Fruit fly (Drosophila melanogaster) whole organism, embryonic: ENCODE measurements around the gene Unr.
A peak's percentile ranks its signal among the peaks of the same experiment; 100 is the strongest.

ENCODE experiments used
- Abd-B ChIP-seq: fragments of 200-800 bp; sonication (Bioruptor generic); optimal IDR thresholded peaks from 2 replicates; lab custom pipeline; 2018; ENCODE audit warnings: missing biosample characterization, mild to moderate bottlenecking, missing genetic modification characterization, moderate library complexity
- B-H2 ChIP-seq: fragments of 200-800 bp; sonication (Bioruptor generic); optimal IDR thresholded peaks from 2 replicates; lab custom pipeline; 2018; ENCODE audit warnings: missing biosample characterization, mild to moderate bottlenecking, missing genetic modification characterization
- BtbVII ChIP-seq: fragments of 200-800 bp; sonication (Bioruptor generic); optimal IDR thresholded peaks from 3 replicates; lab custom pipeline; 2017; ENCODE audit warnings: missing biosample characterization, mild to moderate bottlenecking, missing genetic modification characterization
- CG10543 ChIP-seq: fragments of 200-800 bp; sonication (Bioruptor generic); optimal IDR thresholded peaks from 3 replicates; lab custom pipeline; 2017; ENCODE audit warnings: missing biosample characterization, mild to moderate bottlenecking, missing genetic modification characterization, moderate library complexity
- CG14667 ChIP-seq: fragments of 200-800 bp; sonication (Bioruptor generic); IDR thresholded peaks from 2 replicates; pipeline ENCODE4 v1.3.6; 2022; ENCODE audit warnings: missing biosample characterization, missing genetic modification characterization
- CG14860 ChIP-seq: fragments of 200-800 bp; sonication (Bioruptor generic); IDR thresholded peaks from 3 replicates; pipeline ENCODE4 v1.3.6; 2022; ENCODE audit warnings: missing biosample characterization, missing genetic modification characterization; ENCODE audit not compliant: partially characterized antibody
- CG1603 ChIP-seq: fragments of 200-800 bp; sonication (Bioruptor generic); optimal IDR thresholded peaks from 2 replicates; lab custom pipeline; 2019; ENCODE audit warnings: missing biosample characterization, mild to moderate bottlenecking, missing genetic modification characterization, moderate library complexity
- CG16779 ChIP-seq: fragments of 200-800 bp; sonication (Bioruptor generic); IDR thresholded peaks from 2 replicates; pipeline ENCODE4 v1.3.6; 2022; ENCODE audit warnings: missing biosample characterization, missing genetic modification characterization
- CG16815 ChIP-seq: fragments of 200-800 bp; sonication (Bioruptor generic); optimal IDR thresholded peaks from 3 replicates; lab custom pipeline; 2017; ENCODE audit warnings: missing biosample characterization, mild to moderate bottlenecking, missing genetic modification characterization
- CG17186 ChIP-seq: fragments of 200-800 bp; sonication (Bioruptor generic); optimal IDR thresholded peaks from 3 replicates; lab custom pipeline; 2017; ENCODE audit warnings: missing biosample characterization, missing genetic modification reagents, missing genetic modification characterization
- CG17361 ChIP-seq: fragments of 200-800 bp; sonication (Bioruptor generic); IDR thresholded peaks from 3 replicates; pipeline ENCODE4 v1.3.6; 2022; ENCODE audit warnings: missing biosample characterization, missing genetic modification characterization
- CG17385 ChIP-seq: fragments of 200-800 bp; sonication (Bioruptor generic); optimal IDR thresholded peaks from 3 replicates; lab custom pipeline; 2018; ENCODE audit warnings: missing biosample characterization, mild to moderate bottlenecking, missing genetic modification characterization
- CG17829 ChIP-seq: fragments of 200-800 bp; optimal IDR thresholded peaks from 2 replicates; lab custom pipeline; 2019; ENCODE audit warnings: missing biosample characterization, mild to moderate bottlenecking, missing genetic modification characterization, moderate library complexity
- CG2202 ChIP-seq: fragments of 200-800 bp; sonication (Bioruptor generic); optimal IDR thresholded peaks from 2 replicates; lab custom pipeline; 2018; ENCODE audit warnings: missing biosample characterization, mild to moderate bottlenecking, missing genetic modification characterization
- CG32772 ChIP-seq: fragments of 200-800 bp; sonication (Bioruptor generic); IDR thresholded peaks from 2 replicates; pipeline ENCODE4 v1.3.6; 2022; ENCODE audit warnings: missing biosample characterization, missing genetic modification characterization
- CG3407 ChIP-seq: fragments of 200-800 bp; sonication (Bioruptor generic); optimal IDR thresholded peaks from 2 replicates; lab custom pipeline; 2018; ENCODE audit warnings: missing biosample characterization, mild to moderate bottlenecking, missing genetic modification characterization
- CG3726 ChIP-seq: fragments of 200-800 bp; sonication (Bioruptor generic); IDR thresholded peaks from 3 replicates; pipeline ENCODE4, ENCODE4 v1.3.6; 2022; ENCODE audit warnings: missing biosample characterization, missing genetic modification characterization
- CG4282 ChIP-seq: fragments of 200-800 bp; sonication (Bioruptor generic); optimal IDR thresholded peaks from 2 replicates; lab custom pipeline; 2016; ENCODE audit warnings: missing biosample characterization, missing genetic modification characterization
- CG43689 ChIP-seq: fragments of 200-800 bp; sonication (Bioruptor generic); IDR thresholded peaks from 2 replicates; pipeline ENCODE4 v1.3.6; 2022; ENCODE audit warnings: missing biosample characterization, missing genetic modification characterization
- CG6175 ChIP-seq: fragments of 200-800 bp; sonication (Bioruptor generic); IDR thresholded peaks from 3 replicates; pipeline ENCODE4 v1.3.6; 2022; ENCODE audit warnings: missing biosample characterization, missing genetic modification characterization
- CG8089 ChIP-seq: fragments of 200-800 bp; sonication (Bioruptor generic); optimal IDR thresholded peaks from 3 replicates; lab custom pipeline; 2016; ENCODE audit warnings: missing biosample characterization, missing genetic modification characterization
- CG8924 ChIP-seq: fragments of 200-800 bp; optimal IDR thresholded peaks from 3 replicates; lab custom pipeline; 2019; ENCODE audit warnings: missing biosample characterization, mild to moderate bottlenecking, missing genetic modification characterization, moderate library complexity
- CG9437 ChIP-seq: fragments of 200-800 bp; sonication (Bioruptor generic); optimal IDR thresholded peaks from 2 replicates; lab custom pipeline; 2018; ENCODE audit warnings: missing biosample characterization, mild to moderate bottlenecking, missing genetic modification characterization
- CG9727 ChIP-seq: fragments of 200-800 bp; sonication (Bioruptor generic); optimal IDR thresholded peaks from 3 replicates; lab custom pipeline; 2017; ENCODE audit warnings: missing biosample characterization, mild to moderate bottlenecking, missing genetic modification characterization
- CG9797 ChIP-seq: fragments of 200-800 bp; sonication (Bioruptor generic); optimal IDR thresholded peaks from 3 replicates; lab custom pipeline; 2018; ENCODE audit warnings: missing biosample characterization, mild to moderate bottlenecking, missing genetic modification characterization
- CkIIα-i1 ChIP-seq: fragments of 200-800 bp; sonication (Bioruptor generic); IDR thresholded peaks from 2 replicates; pipeline ENCODE4 v1.3.6; 2022; ENCODE audit warnings: missing biosample characterization, missing genetic modification characterization
- Deaf1 ChIP-seq: fragments of 200-800 bp; optimal IDR thresholded peaks from 3 replicates; lab custom pipeline; 2019; ENCODE audit warnings: missing biosample characterization, mild to moderate bottlenecking, missing genetic modification characterization, moderate library complexity
- Doc3 ChIP-seq: fragments of 200-800 bp; sonication (Bioruptor generic); IDR thresholded peaks from 3 replicates; pipeline ENCODE4 v1.3.6; 2022; ENCODE audit warnings: missing biosample characterization, missing genetic modification characterization; ENCODE audit not compliant: partially characterized antibody
- Drgx ChIP-seq: fragments of 200-800 bp; sonication (Bioruptor generic); IDR thresholded peaks from 2 replicates; pipeline ENCODE4 v1.3.6; 2022; ENCODE audit warnings: missing biosample characterization, missing genetic modification characterization
- Ets65A ChIP-seq: fragments of 200-800 bp; sonication (Bioruptor generic); peaks from one replicate; lab custom pipeline; 2016; ENCODE audit warnings: missing biosample characterization, missing genetic modification characterization
- HHEX ChIP-seq: fragments of 200-800 bp; sonication (Bioruptor generic); optimal IDR thresholded peaks from 3 replicates; lab custom pipeline; 2017; ENCODE audit warnings: missing biosample characterization, mild to moderate bottlenecking, missing genetic modification characterization, missing genetic modification reagents
- HmgZ ChIP-seq: fragments of 200-800 bp; sonication (Bioruptor generic); optimal IDR thresholded peaks from 2 replicates; lab custom pipeline; 2018; ENCODE audit warnings: missing biosample characterization, mild to moderate bottlenecking, missing genetic modification characterization
- Hr78 ChIP-seq, 2 experiments: fragments of 200-800 bp in 1 of 2; fragments of >200 bp in 1 of 2; sonication (Bioruptor generic) in 1 of 2; optimal IDR thresholded peaks; 2 replicates each; lab custom pipeline; 2017 to 2019; ENCODE audit warnings: missing biosample characterization in 2 of 2, missing genetic modification characterization in 2 of 2, mild to moderate bottlenecking in 1 of 2, moderate library complexity in 1 of 2
- NfI ChIP-seq: fragments of 200-800 bp; sonication (Bioruptor generic); optimal IDR thresholded peaks from 3 replicates; lab custom pipeline; 2018; ENCODE audit warnings: missing biosample characterization, mild to moderate bottlenecking, missing genetic modification characterization, moderate library complexity
- Poxn ChIP-seq: fragments of 200-800 bp; sonication (Bioruptor generic); IDR thresholded peaks from 2 replicates; pipeline ENCODE4 v1.3.6; 2022; ENCODE audit warnings: missing biosample characterization, missing genetic modification characterization
- Sin3A ChIP-seq: fragments of >200 bp; optimal IDR thresholded peaks from 2 replicates; lab custom pipeline; 2018
- ash1 ChIP-seq: fragments of 200-800 bp; sonication (Bioruptor generic); optimal IDR thresholded peaks from 2 replicates; lab custom pipeline; 2018; ENCODE audit warnings: missing biosample characterization, mild to moderate bottlenecking, missing genetic modification characterization
- az2 ChIP-seq: fragments of 200-800 bp; sonication (Bioruptor generic); optimal IDR thresholded peaks from 3 replicates; lab custom pipeline; 2016; ENCODE audit warnings: missing biosample characterization, missing genetic modification characterization
- bcd ChIP-seq: fragments of 200-800 bp; sonication (Bioruptor generic); optimal IDR thresholded peaks from 2 replicates; lab custom pipeline; 2017; ENCODE audit warnings: missing biosample characterization, mild to moderate bottlenecking, missing genetic modification characterization
- cas ChIP-seq: fragments of 200-800 bp; sonication (Bioruptor generic); IDR thresholded peaks from 2 replicates; pipeline ENCODE4 v1.3.6; 2022; ENCODE audit warnings: missing biosample characterization, missing genetic modification characterization
- chif ChIP-seq, 2 experiments: fragments of 200-800 bp; sonication (Bioruptor generic); optimal IDR thresholded peaks; 3 replicates each; lab custom pipeline; 2016; ENCODE audit warnings: missing biosample characterization in 2 of 2, missing genetic modification characterization in 2 of 2
- cwo ChIP-seq: fragments of 200-800 bp; sonication (Bioruptor generic); optimal IDR thresholded peaks from 3 replicates; lab custom pipeline; 2017; ENCODE audit warnings: missing biosample characterization, missing genetic modification characterization, mild to moderate bottlenecking, moderate library complexity, missing genetic modification reagents
- eve ChIP-seq, 2 experiments: fragments of >200 bp; optimal IDR thresholded peaks; 2 replicates each; lab custom pipeline; 2017; ENCODE audit warnings: missing biosample characterization in 2 of 2, missing genetic modification characterization in 2 of 2
- gfzf ChIP-seq: fragments of 200-800 bp; sonication (Bioruptor generic); optimal IDR thresholded peaks from 2 replicates; lab custom pipeline; 2016; ENCODE audit warnings: missing biosample characterization, mild to moderate bottlenecking, missing genetic modification characterization, moderate library complexity
- hb ChIP-seq: fragments of 200-800 bp; sonication (Bioruptor generic); IDR thresholded peaks from 3 replicates; pipeline ENCODE4 v1.3.6; 2022; ENCODE audit warnings: missing biosample characterization, missing genetic modification characterization; ENCODE audit not compliant: partially characterized antibody
- hth ChIP-seq: fragments of >200 bp; optimal IDR thresholded peaks from 2 replicates; lab custom pipeline; 2017; ENCODE audit warnings: inconsistent platforms
- ind ChIP-seq: fragments of 200-800 bp; sonication (Bioruptor generic); optimal IDR thresholded peaks from 3 replicates; lab custom pipeline; 2016; ENCODE audit warnings: missing biosample characterization, missing genetic modification characterization
- jing ChIP-seq: fragments of 200-800 bp; sonication (Bioruptor generic); optimal IDR thresholded peaks from 2 replicates; lab custom pipeline; 2018; ENCODE audit warnings: missing biosample characterization, mild to moderate bottlenecking, missing genetic modification characterization
- mirr ChIP-seq: fragments of 200-800 bp; sonication (Bioruptor generic); optimal IDR thresholded peaks from 3 replicates; lab custom pipeline; 2018; ENCODE audit warnings: missing biosample characterization, mild to moderate bottlenecking, missing genetic modification characterization
- pb ChIP-seq: fragments of 200-800 bp; sonication (Bioruptor generic); optimal IDR thresholded peaks from 3 replicates; lab custom pipeline; 2016; ENCODE audit warnings: missing biosample characterization, missing genetic modification characterization
- vnd ChIP-seq: fragments of 200-800 bp; sonication (Bioruptor generic); IDR thresholded peaks from 3 replicates; pipeline ENCODE4 v1.3.6; 2022; ENCODE audit warnings: missing biosample characterization, missing genetic modification characterization; ENCODE audit not compliant: partially characterized antibody

Gene Unr

DNA sequence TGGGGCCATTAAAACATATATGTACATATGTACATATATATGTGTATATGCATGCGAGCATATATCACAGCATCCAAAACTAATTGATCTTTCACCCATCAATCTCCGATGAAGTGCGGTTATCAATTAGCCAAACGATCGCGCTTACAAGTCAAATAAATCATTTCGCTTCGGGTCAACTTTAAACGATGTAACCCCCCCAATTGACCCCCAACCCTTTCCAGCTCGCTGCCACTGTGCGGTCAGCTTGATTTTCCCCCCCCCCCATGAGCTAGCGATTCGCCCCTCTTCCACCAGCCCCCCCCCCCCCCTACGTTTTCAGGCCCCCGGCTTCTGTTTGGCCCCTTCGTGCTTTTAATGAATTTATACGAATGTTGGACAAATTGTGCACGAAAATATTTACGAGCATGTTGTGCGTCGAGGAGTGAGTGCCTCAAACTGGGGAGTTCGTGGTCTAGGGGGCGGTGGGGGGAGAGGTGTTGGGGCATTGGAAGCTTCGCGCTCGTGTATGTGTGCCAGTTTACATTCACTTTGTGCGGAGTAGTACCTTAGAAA is 22.5 kb downstream of the Unr start (continued):
- TF ChIP-seq pb (GFP tag; lab: Kevin White, UChicago) (no peak), CG4282 (GFP tag; lab: Kevin White, UChicago) (no peak), BtbVII (GFP tag; lab: Kevin White, UChicago) (no peak), Drgx (GFP tag; lab: Robert Waterston, UW) (0 out of 2 replicates have a peak, but pooled peaks have one; percentile 7), CG43689 (GFP tag; lab: Robert Waterston, UW) (no peak), Ets65A (GFP tag; lab: Kevin White, UChicago) (no peak), CG10543 (GFP tag; lab: Kevin White, UChicago) (peak; percentile 16), CG6175 (GFP tag; lab: Robert Waterston, UW) (peak; percentile 37; the same call in 1 of the 3 replicates), B-H2 (no peak), mirr (GFP tag; lab: Kevin White, UChicago) (peak; percentile 13), hb (GFP tag; lab: Robert Waterston, UW) (no peak), CG17361 (GFP tag; lab: Robert Waterston, UW) (no peak), Abd-B (no peak), vnd (no peak), CG16779 (no peak), Sin3A (lab: Kevin White, UChicago) (no peak), Deaf1 (tag; lab: Kevin White, UChicago) (peak; percentile 85), CG17186 (GFP tag; lab: Kevin White, UChicago) (no peak), ind (GFP tag; lab: Kevin White, UChicago) (no peak), eve (GFP tag; optimal IDR thresholded peaks at IDR 0.05; lab: Kevin White, UChicago) (no peak), CG17829 (tag; lab: Kevin White, UChicago) (no peak), CG9797 (GFP tag; lab: Kevin White, UChicago) (no peak), ash1 (GFP tag; lab: Kevin White, UChicago) (no peak), hth (lab: Kevin White, UChicago) (no peak), gfzf (no peak), cas (GFP tag; lab: Robert Waterston, UW) (no peak), HHEX (no peak)

DNA sequence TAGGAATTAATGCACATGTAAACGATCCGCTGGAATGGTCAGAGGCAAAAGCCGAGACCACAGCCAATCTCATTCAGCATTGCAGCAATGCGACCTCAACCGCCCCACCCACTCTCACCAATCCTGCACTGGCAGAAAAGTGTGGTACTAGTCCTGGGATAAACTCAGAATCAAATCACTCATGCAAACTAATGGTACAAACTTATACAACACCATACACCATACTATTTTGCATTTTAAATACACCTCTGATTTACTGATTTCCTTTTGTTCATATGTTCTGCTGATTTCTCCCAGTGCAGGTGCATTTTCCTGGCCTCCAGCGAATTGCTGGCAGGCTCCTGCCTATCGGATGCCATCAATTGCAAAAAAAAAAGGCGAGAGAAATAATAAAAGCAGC is 23.2 kb downstream of the Unr start:
- TF ChIP-seq CG14860 (GFP tag; lab: Robert Waterston, UW) (no peak), CG14667 (GFP tag; lab: Robert Waterston, UW) (no peak), az2 (peak; percentile 19), cwo (GFP tag; lab: Kevin White, UChicago) (no peak), jing (GFP tag; lab: Kevin White, UChicago) (no peak), CG9797 (GFP tag; lab: Kevin White, UChicago) (no peak), CG3407 (GFP tag; lab: Kevin White, UChicago) (peak; percentile 24), CG9437 (no peak), Poxn (GFP tag; lab: Robert Waterston, UW) (no peak), NfI (GFP tag; lab: Kevin White, UChicago) (no peak), Hr78 (GFP tag; optimal IDR thresholded peaks at IDR 0.05; lab: Kevin White, UChicago) (no peak), HmgZ (tag; lab: Kevin White, UChicago) (no peak), CG17385 (GFP tag; lab: Kevin White, UChicago) (no peak), CG32772 (GFP tag; lab: Robert Waterston, UW) (0 out of 2 replicates have a peak, but pooled peaks have one; percentile 20), CG3726 (GFP tag; lab: Robert Waterston, UW) (no peak), Doc3 (no peak), CG9727 (no peak), CkIIα-i1 (GFP tag; lab: Robert Waterston, UW) (no peak), bcd (GFP tag; lab: Kevin White, UChicago) (peak; percentile 16), Abd-B (no peak), CG16815 (GFP tag; lab: Kevin White, UChicago) (no peak), CG1603 (tag; lab: Kevin White, UChicago) (no peak), CG8089 (GFP tag; lab: Kevin White, UChicago) (no peak), CG8924 (tag; lab: Kevin White, UChicago) (no peak), B-H2 (no peak), chif (GFP tag; optimal IDR thresholded peaks at IDR 0.05; lab: Kevin White, UChicago) (no peak), CG2202 (tag; lab: Kevin White, UChicago) (no peak)
